Worm (Caenorhabditis elegans): ENCODE data around the gene egl-3.
A peak's percentile ranks its signal among the peaks of the same experiment; 100 is the strongest.

The egl-3 gene

ce11 chrV:10130195-10130594 is 43.4 kb downstream of the egl-3 start, which contains the start of gene aos-1:
Gene aos-1 (minus strand): TSS chrV:10130295.
- no peak for TF ChIP-seq nhr-11 (tag; optimal IDR thresholded peaks at IDR 0.05)
- no peak for TF ChIP-seq jun-1 (tag; optimal IDR thresholded peaks at IDR 0.05)
- no peak for TF ChIP-seq fos-1 (tag; optimal IDR thresholded peaks at IDR 0.05)
- TF ChIP-seq xbp-1 (tag; optimal IDR thresholded peaks at IDR 0.05): no peak
- TF ChIP-seq nhr-77 (tag; optimal IDR thresholded peaks at IDR 0.05): no peak
- no peak for TF ChIP-seq fkh-10 (GFP tag; optimal IDR thresholded peaks at IDR 0.05)
- TF ChIP-seq nhr-71 (tag; optimal IDR thresholded peaks at IDR 0.05): no peak
- TF ChIP-seq isw-1 (GFP tag; IDR thresholded peaks at IDR 0.05): no peak
- TF ChIP-seq lin-14 (GFP tag; optimal IDR thresholded peaks at IDR 0.05): no peak

ce11 chrV:10124799-10125548 is 48.6 kb downstream of the egl-3 start, which contains the start of gene C08B6.10:
Gene C08B6.10 (plus strand): TSS chrV:10125498.
- no peak for TF ChIP-seq ceh-63 (GFP tag; optimal IDR thresholded peaks at IDR 0.05)
- TF ChIP-seq dsc-1 (tag; optimal IDR thresholded peaks at IDR 0.05): no peak
- no peak for TF ChIP-seq nhr-85 (tag)
- peak; percentile 34 for TF ChIP-seq elt-2 (tag; optimal IDR thresholded peaks at IDR 0.05)
- no peak for TF ChIP-seq skn-1 (tag; optimal IDR thresholded peaks at IDR 0.05)
- TF ChIP-seq ces-1 (GFP tag; optimal IDR thresholded peaks at IDR 0.05): no peak
- no peak for TF ChIP-seq egl-27 (tag; optimal IDR thresholded peaks at IDR 0.05)
- no peak for TF ChIP-seq F16B12.6 (tag; optimal IDR thresholded peaks at IDR 0.05)
- no peak for TF ChIP-seq nhr-76 (tag; optimal IDR thresholded peaks at IDR 0.05)
- peak; percentile 19 for TF ChIP-seq blmp-1 (tag; optimal IDR thresholded peaks at IDR 0.05)
- no peak for TF ChIP-seq lin-35 (GFP tag; optimal IDR thresholded peaks at IDR 0.05)
- TF ChIP-seq vab-15 (tag; optimal IDR thresholded peaks at IDR 0.05): no peak
- peak in 1 of 6 experiments; percentile 23 for TF ChIP-seq elt-3 (tag; optimal IDR thresholded peaks at IDR 0.05)
- TF ChIP-seq lin-14 (GFP tag; optimal IDR thresholded peaks at IDR 0.05): no peak
- TF ChIP-seq lin-13 (GFP tag; optimal IDR thresholded peaks at IDR 0.05): no peak
- no peak for TF ChIP-seq efl-1 (optimal IDR thresholded peaks at IDR 0.05)
- no peak for TF ChIP-seq efl-1 (GFP tag; optimal IDR thresholded peaks at IDR 0.05 in 1 of 2)
- TF ChIP-seq zag-1 (tag; optimal IDR thresholded peaks at IDR 0.05): no peak

- TF ChIP-seq lin-15B (tag; optimal IDR thresholded peaks at IDR 0.05) (no peak), ceh-90 (tag; optimal IDR thresholded peaks at IDR 0.05) (no peak)
Observed at ce11 chrV:10123324-10123723, 50.2 kb downstream of the egl-3 start, which contains the start of gene C08B6.6. Gene C08B6.6 (plus strand): TSS chrV:10123624.

ce11 chrV:10122670-10123069 is 50.9 kb downstream of the egl-3 start, which contains the start of gene srxa-19:
Gene srxa-19 (minus strand): TSS chrV:10122770.
- TF ChIP-seq nhr-20 (tag; optimal IDR thresholded peaks at IDR 0.05) (no peak), nhr-84 (tag; optimal IDR thresholded peaks at IDR 0.05) (no peak), snpc-4 (tag; optimal IDR thresholded peaks at IDR 0.05) (no peak), mep-1 (tag; optimal IDR thresholded peaks at IDR 0.05) (no peak), tlp-1 (tag; optimal IDR thresholded peaks at IDR 0.05) (no peak), lin-14 (GFP tag; optimal IDR thresholded peaks at IDR 0.05) (no peak), nhr-19 (GFP tag; conservative IDR thresholded peaks at IDR 0.05) (no peak), pqm-1 (tag; optimal IDR thresholded peaks at IDR 0.05) (no peak), fos-1 (tag; optimal IDR thresholded peaks at IDR 0.05) (no peak), C34B4.2 (tag; optimal IDR thresholded peaks at IDR 0.05) (no peak), xbp-1 (tag; optimal IDR thresholded peaks at IDR 0.05) (no peak)

ce11 chrV:10120898-10121297 is 52.7 kb downstream of the egl-3 start, which contains the start of gene srxa-18:
Gene srxa-18 (minus strand): TSS chrV:10120997.
- TF ChIP-seq efl-1 (optimal IDR thresholded peaks at IDR 0.05) (no peak), efl-1 (GFP tag; optimal IDR thresholded peaks at IDR 0.05 in 1 of 2) (peak in 1 of 2 experiments; percentile 90), rnt-1 (tag; optimal IDR thresholded peaks at IDR 0.05) (no peak), nhr-28 (tag; optimal IDR thresholded peaks at IDR 0.05) (no peak), nhr-237 (tag; optimal IDR thresholded peaks at IDR 0.05) (no peak), sox-4 (tag; optimal IDR thresholded peaks at IDR 0.05) (no peak), nhr-85 (tag) (no peak)

All from whole organism, L1 larva.